Worm (Caenorhabditis elegans) whole organism, early embryonic: ENCODE data around the gene nspb-2.

ENCODE experiments used
- B0310.2 ChIP-seq: sonication (generic microtip); optimal IDR thresholded peaks from 2 replicates; lab custom pipeline; 2016; ENCODE audit warnings: mild to moderate bottlenecking, missing genetic modification characterization, missing compliant biosample characterization
- F13C5.2 ChIP-seq: sonication (generic microtip); optimal IDR thresholded peaks from 2 replicates; lab custom pipeline; 2017; ENCODE audit warnings: mild to moderate bottlenecking, missing genetic modification characterization, inconsistent platforms, missing compliant biosample characterization
- aly-1 ChIP-seq: sonication (generic microtip); optimal IDR thresholded peaks from 2 replicates; lab custom pipeline; 2016; ENCODE audit warnings: missing genetic modification characterization, missing compliant biosample characterization
- ama-1 ChIP-seq: fragments of 150-350 bp; optimal IDR thresholded peaks from 2 replicates; lab custom pipeline; 2014
- ceh-13 ChIP-seq: fragments of 200-800 bp; sonication (Bioruptor generic); optimal IDR thresholded peaks from 2 replicates; lab custom pipeline; 2018; ENCODE audit warnings: mild to moderate bottlenecking, missing genetic modification characterization, missing compliant biosample characterization
- ceh-36 ChIP-seq: sonication (generic microtip); optimal IDR thresholded peaks from 2 replicates; lab custom pipeline; 2016; ENCODE audit warnings: missing genetic modification characterization, inconsistent platforms, missing compliant biosample characterization
- hmbx-1 ChIP-seq: sonication (generic microtip); optimal IDR thresholded peaks from 2 replicates; lab custom pipeline; 2016; ENCODE audit warnings: mild to moderate bottlenecking, missing genetic modification characterization, missing compliant biosample characterization
- hmg-4 ChIP-seq: fragments of 200-800 bp; sonication (Bioruptor generic); optimal IDR thresholded peaks from 2 replicates; lab custom pipeline; 2018; ENCODE audit warnings: mild to moderate bottlenecking, missing genetic modification characterization, missing compliant biosample characterization
- hnd-1 ChIP-seq: sonication (generic microtip); optimal IDR thresholded peaks from 2 replicates; lab custom pipeline; 2016; ENCODE audit warnings: missing genetic modification characterization, missing compliant biosample characterization
- pes-1 ChIP-seq: fragments of 200-800 bp; sonication (Bioruptor generic); IDR thresholded peaks from 2 replicates; pipeline ENCODE4 v1.3.6; 2022; ENCODE audit warnings: missing genetic modification reagents, missing genetic modification characterization, missing compliant biosample characterization
- scrt-1 ChIP-seq: fragments of 200-800 bp; sonication (Bioruptor generic); IDR thresholded peaks from 2 replicates; pipeline ENCODE4 v1.3.6; 2022; ENCODE audit warnings: missing genetic modification characterization, missing compliant biosample characterization

- TF ChIP-seq scrt-1 (GFP tag; lab: Robert Waterston, UW), result no peak
- no peak for TF ChIP-seq ceh-36 (tag; lab: Kevin White, UChicago)
- TF ChIP-seq pes-1 (GFP tag; lab: Robert Waterston, UW), result no peak
- TF ChIP-seq ama-1 (lab: Kevin White, UChicago), result no peak
- no peak for TF ChIP-seq hmbx-1 (tag; lab: Kevin White, UChicago)
- TF ChIP-seq hnd-1, result no peak
- TF ChIP-seq F13C5.2 (tag; lab: Kevin White, UChicago), result no peak
- no peak for TF ChIP-seq aly-1
- no peak for TF ChIP-seq B0310.2 (tag; lab: Kevin White, UChicago)
- TF ChIP-seq ceh-13 (GFP tag; lab: Kevin White, UChicago), result no peak
- no peak for TF ChIP-seq hmg-4 (GFP tag; lab: Kevin White, UChicago)
Observed at ce11 chrIV:6606587-6606986, 15.1 kb downstream of the nspb-2 start.
